Worm (Caenorhabditis elegans) whole organism, L1 larva: ENCODE data around the gene R144.12.

Experiments
- C16A3.4 ChIP-seq: fragments of 150-350 bp; optimal IDR thresholded peaks from 2 replicates; lab custom pipeline; 2014; ENCODE audit warnings: missing biosample characterization, missing genetic modification characterization
- F16B12.6 ChIP-seq: fragments of 150-350 bp; optimal IDR thresholded peaks from 2 replicates; lab custom pipeline; 2014; ENCODE audit warnings: missing biosample characterization, missing genetic modification characterization
- alr-1 ChIP-seq: fragments of 200-800 bp; sonication (Bioruptor generic); optimal IDR thresholded peaks from 2 replicates; lab custom pipeline; 2018; ENCODE audit warnings: borderline replicate concordance, mild to moderate bottlenecking, missing genetic modification characterization, missing compliant biosample characterization
- aly-2 ChIP-seq: fragments of 150-350 bp; optimal IDR thresholded peaks from 2 replicates; lab custom pipeline; 2014; ENCODE audit warnings: missing biosample characterization, missing genetic modification characterization
- ama-1 ChIP-seq: fragments of 150-350 bp; optimal IDR thresholded peaks from 2 replicates; lab custom pipeline; 2014
- blmp-1 ChIP-seq: fragments of 150-350 bp; optimal IDR thresholded peaks from 2 replicates; lab custom pipeline; 2014; ENCODE audit warnings: missing biosample characterization, missing genetic modification characterization
- ceh-8 ChIP-seq: fragments of 200-800 bp; sonication (Bioruptor generic); optimal IDR thresholded peaks from 2 replicates; lab custom pipeline; 2018; ENCODE audit warnings: mild to moderate bottlenecking, missing genetic modification characterization, moderate library complexity, missing compliant biosample characterization
- ces-1 ChIP-seq: fragments of 150-350 bp; optimal IDR thresholded peaks from 2 replicates; lab custom pipeline; 2014; ENCODE audit warnings: missing biosample characterization, missing genetic modification reagents, missing genetic modification characterization
- dpl-1 ChIP-seq, 3 experiments: fragments of 150-350 bp in 2 of 3; sonication (generic microtip) in 1 of 3; optimal IDR thresholded peaks; 2 replicates each; lab custom pipeline; 2014 to 2017; ENCODE audit warnings: missing biosample characterization in 3 of 3, missing genetic modification characterization in 3 of 3, missing genetic modification reagents in 3 of 3
- dsc-1 ChIP-seq: sonication (generic microtip); optimal IDR thresholded peaks from 2 replicates; lab custom pipeline; 2016; ENCODE audit warnings: mild to moderate bottlenecking, missing genetic modification characterization, missing compliant biosample characterization
- efl-1 ChIP-seq, 4 experiments: fragments of 150-350 bp; optimal IDR thresholded peaks in 3 of 4; peaks in 1 of 4; 1 replicate in 1 of 4; 2 replicates in 3 of 4; lab custom pipeline; 2014; ENCODE audit warnings: missing biosample characterization in 2 of 4, missing genetic modification characterization in 2 of 4, missing genetic modification reagents in 2 of 4
- efl-3 ChIP-seq: fragments of 200-800 bp; sonication (Bioruptor generic); optimal IDR thresholded peaks from 2 replicates; lab custom pipeline; 2018; ENCODE audit warnings: mild to moderate bottlenecking, missing genetic modification characterization, missing compliant biosample characterization
- elt-2 ChIP-seq: sonication (generic microtip); optimal IDR thresholded peaks from 2 replicates; lab custom pipeline; 2016; ENCODE audit warnings: missing genetic modification characterization, mild to moderate bottlenecking, inconsistent platforms, missing compliant biosample characterization, missing genetic modification reagents
- ets-5 ChIP-seq: fragments of 200-800 bp; sonication (Bioruptor generic); IDR thresholded peaks from 2 replicates; pipeline ENCODE4 v1.3.6; 2022; ENCODE audit warnings: missing genetic modification characterization, missing compliant biosample characterization
- fkh-10 ChIP-seq: sonication (generic microtip); optimal IDR thresholded peaks from 2 replicates; lab custom pipeline; 2017; ENCODE audit warnings: missing biosample characterization, missing genetic modification reagents, missing genetic modification characterization
- fkh-4 ChIP-seq: sonication (generic microtip); optimal IDR thresholded peaks from 2 replicates; lab custom pipeline; 2016; ENCODE audit warnings: missing compliant biosample characterization, missing genetic modification characterization, borderline replicate concordance
- fkh-8 ChIP-seq: sonication (generic microtip); optimal IDR thresholded peaks from 2 replicates; lab custom pipeline; 2016; ENCODE audit warnings: mild to moderate bottlenecking, missing genetic modification characterization, missing compliant biosample characterization
- grh-1 ChIP-seq: fragments of 200-800 bp; sonication (Bioruptor generic); IDR thresholded peaks from 2 replicates; pipeline ENCODE4 v1.3.6; 2022; ENCODE audit warnings: missing genetic modification reagents, missing genetic modification characterization, missing compliant biosample characterization
- irx-1 ChIP-seq: sonication (generic microtip); optimal IDR thresholded peaks from 2 replicates; lab custom pipeline; 2016; ENCODE audit warnings: missing genetic modification characterization, missing compliant biosample characterization
- lin-13 ChIP-seq: fragments of 150-350 bp; optimal IDR thresholded peaks from 2 replicates; lab custom pipeline; 2014; ENCODE audit warnings: missing biosample characterization, missing genetic modification reagents, missing genetic modification characterization
- lin-14 ChIP-seq: fragments of 200-800 bp; sonication (Bioruptor generic); optimal IDR thresholded peaks from 2 replicates; lab custom pipeline; 2018; ENCODE audit warnings: mild to moderate bottlenecking, missing genetic modification characterization, moderate library complexity, missing compliant biosample characterization
- lin-15B ChIP-seq: fragments of 150-350 bp; sonication (generic microtip); optimal IDR thresholded peaks from 3 replicates; lab custom pipeline; 2014; ENCODE audit warnings: missing biosample characterization, missing genetic modification characterization
- lin-35 ChIP-seq, 2 experiments: fragments of 150-350 bp; optimal IDR thresholded peaks; 2 replicates each; lab custom pipeline; 2014; ENCODE audit warnings: missing biosample characterization in 2 of 2, missing genetic modification characterization in 2 of 2, missing genetic modification reagents in 2 of 2
- lir-3 ChIP-seq: sonication (generic microtip); optimal IDR thresholded peaks from 2 replicates; lab custom pipeline; 2016; ENCODE audit warnings: mild to moderate bottlenecking, missing genetic modification characterization, moderate library complexity, missing compliant biosample characterization; ENCODE audit not compliant: poor library complexity
- lsy-2 ChIP-seq, 2 experiments: fragments of 150-350 bp; optimal IDR thresholded peaks; 2 replicates each; lab custom pipeline; 2014; ENCODE audit warnings: missing biosample characterization in 2 of 2, missing genetic modification characterization in 2 of 2
- mab-9 ChIP-seq: fragments of 200-800 bp; sonication (Bioruptor generic); IDR thresholded peaks from 2 replicates; pipeline ENCODE4 v1.3.6; 2022; ENCODE audit warnings: missing genetic modification reagents, missing genetic modification characterization, missing compliant biosample characterization
- mef-2 ChIP-seq: fragments of 150-350 bp; optimal IDR thresholded peaks from 2 replicates; lab custom pipeline; 2014; ENCODE audit warnings: missing biosample characterization, missing genetic modification characterization
- mep-1 ChIP-seq: fragments of 150-350 bp; optimal IDR thresholded peaks from 2 replicates; lab custom pipeline; 2014; ENCODE audit warnings: missing biosample characterization, missing genetic modification characterization
- nhr-20 ChIP-seq: sonication (generic microtip); optimal IDR thresholded peaks from 2 replicates; lab custom pipeline; 2016; ENCODE audit warnings: mild to moderate bottlenecking, missing genetic modification characterization, missing compliant biosample characterization
- nhr-28 ChIP-seq: fragments of 150-350 bp; optimal IDR thresholded peaks from 2 replicates; lab custom pipeline; 2014; ENCODE audit warnings: missing biosample characterization, missing genetic modification characterization
- nhr-47 ChIP-seq: sonication (generic microtip); optimal IDR thresholded peaks from 2 replicates; lab custom pipeline; 2016; ENCODE audit warnings: mild to moderate bottlenecking, missing genetic modification characterization, moderate library complexity, missing compliant biosample characterization
- nhr-71 ChIP-seq: sonication (generic microtip); optimal IDR thresholded peaks from 2 replicates; lab custom pipeline; 2016; ENCODE audit warnings: mild to moderate bottlenecking, missing genetic modification characterization, moderate library complexity, missing compliant biosample characterization
- nhr-76 ChIP-seq: sonication (generic microtip); optimal IDR thresholded peaks from 2 replicates; lab custom pipeline; 2017; ENCODE audit warnings: missing biosample characterization, missing genetic modification characterization
- rnt-1 ChIP-seq: sonication (generic microtip); optimal IDR thresholded peaks from 2 replicates; lab custom pipeline; 2016; ENCODE audit warnings: mild to moderate bottlenecking, missing genetic modification characterization, moderate library complexity, missing compliant biosample characterization
- snpc-4 ChIP-seq: fragments of 150-350 bp; optimal IDR thresholded peaks from 2 replicates; lab custom pipeline; 2014; ENCODE audit warnings: missing biosample characterization, missing genetic modification characterization
- snu-23 ChIP-seq: sonication (generic microtip); optimal IDR thresholded peaks from 2 replicates; lab custom pipeline; 2016; ENCODE audit warnings: missing genetic modification characterization, missing compliant biosample characterization
- sup-37 ChIP-seq: fragments of 200-800 bp; sonication (Bioruptor generic); optimal IDR thresholded peaks from 2 replicates; lab custom pipeline; 2018; ENCODE audit warnings: mild to moderate bottlenecking, missing genetic modification characterization, missing compliant biosample characterization
- swsn-7 ChIP-seq: sonication (generic microtip); optimal IDR thresholded peaks from 2 replicates; lab custom pipeline; 2016; ENCODE audit warnings: missing genetic modification characterization, missing compliant biosample characterization
- unc-130 ChIP-seq: fragments of 150-350 bp; optimal IDR thresholded peaks from 2 replicates; lab custom pipeline; 2017; ENCODE audit warnings: missing biosample characterization, missing genetic modification characterization, inconsistent platforms
- xbp-1 ChIP-seq: sonication (generic microtip); optimal IDR thresholded peaks from 2 replicates; lab custom pipeline; 2016; ENCODE audit warnings: missing genetic modification characterization, missing compliant biosample characterization
- zip-4 ChIP-seq: fragments of 200-800 bp; sonication (Bioruptor generic); optimal IDR thresholded peaks from 2 replicates; lab custom pipeline; 2018; ENCODE audit warnings: mild to moderate bottlenecking, missing genetic modification characterization, moderate library complexity, missing compliant biosample characterization
- ztf-11 ChIP-seq, 2 experiments: sonication (generic microtip); optimal IDR thresholded peaks; 2 replicates each; lab custom pipeline; 2016 to 2017; ENCODE audit warnings: missing genetic modification characterization in 2 of 2, missing biosample characterization in 1 of 2, missing compliant biosample characterization in 1 of 2

R144.12 gene

DNA sequence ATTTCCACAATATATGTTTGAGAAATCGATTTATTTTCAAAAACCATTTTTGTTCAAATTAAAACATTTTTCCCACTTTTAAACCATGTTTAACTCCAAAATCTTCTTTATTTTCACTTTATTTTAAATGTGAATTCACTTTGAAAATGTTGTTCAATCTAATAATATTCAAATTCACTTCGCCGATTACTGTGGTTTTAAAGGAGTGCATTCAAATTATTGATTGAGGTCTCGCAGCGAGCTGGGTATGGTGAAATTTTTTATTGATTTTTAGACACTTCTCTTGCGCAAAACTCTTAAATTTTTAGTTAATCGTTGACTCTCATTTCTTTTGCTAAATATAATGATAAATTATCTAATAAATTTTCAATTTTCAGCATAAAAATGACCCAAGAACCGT is 41.0 kb upstream of the R144.12 start, which contains the start of gene C45G9.5:
Gene C45G9.5 (plus strand): TSS at position 378 of the 400 bp plus-strand sequence.
- TF ChIP-seq ces-1 (GFP tag; lab: Kevin White, UChicago), result no peak
- TF ChIP-seq ets-5, result no peak
- no peak for TF ChIP-seq unc-130 (tag; lab: Kevin White, UChicago)
- TF ChIP-seq grh-1 (GFP tag; lab: Robert Waterston, UW), result no peak
- no peak for TF ChIP-seq nhr-28
- TF ChIP-seq rnt-1, result no peak
- no peak for TF ChIP-seq lin-35 (GFP tag; optimal IDR thresholded peaks at IDR 0.05; lab: Kevin White, UChicago)
- no peak for TF ChIP-seq F16B12.6 (tag; lab: Kevin White, UChicago)
- TF ChIP-seq ceh-8 (GFP tag; lab: Kevin White, UChicago), result no peak
- TF ChIP-seq sup-37 (GFP tag; lab: Kevin White, UChicago), result no peak
- TF ChIP-seq dsc-1, result no peak

DNA sequence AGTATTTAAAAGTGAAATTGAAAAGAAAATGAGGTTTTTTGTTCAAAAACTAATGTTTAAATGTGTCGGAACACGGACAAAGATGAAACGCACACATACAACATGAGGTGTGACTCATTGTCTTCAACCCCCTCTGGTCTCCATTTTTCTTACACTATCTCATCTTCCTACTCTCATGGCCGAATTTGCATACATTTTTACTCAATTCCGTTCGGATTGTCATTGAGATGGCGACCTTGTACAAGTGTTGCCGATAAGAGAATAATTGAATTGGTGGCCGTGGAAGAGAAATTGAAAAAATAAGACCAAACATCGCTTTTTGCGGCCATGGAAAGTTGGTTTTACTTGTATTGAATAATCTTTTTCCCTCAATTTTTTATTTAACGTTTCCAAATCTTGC is 40.4 kb upstream of the R144.12 start, which contains the start of gene txbp-3:
Gene txbp-3 (minus strand): TSS at position 285 of the 400 bp plus-strand sequence.
- TF ChIP-seq xbp-1 (tag; lab: Kevin White, UChicago) (no peak), mef-2 (no peak), swsn-7 (tag; lab: Kevin White, UChicago) (peak; percentile 2), nhr-71 (peak; percentile 16), nhr-20 (tag; lab: Kevin White, UChicago) (peak; percentile 9), snu-23 (peak; percentile 44), lin-14 (GFP tag; lab: Kevin White, UChicago) (peak; percentile 95), mab-9 (GFP tag; lab: Robert Waterston, UW) (no peak), ztf-11 (tag; optimal IDR thresholded peaks at IDR 0.05; lab: Kevin White, UChicago) (no peak), fkh-8 (tag; lab: Kevin White, UChicago) (peak; percentile 23), blmp-1 (tag; lab: Kevin White, UChicago) (peak; percentile 38), nhr-47 (tag; lab: Kevin White, UChicago) (peak; percentile 17), lin-13 (GFP tag; lab: Kevin White, UChicago) (peak; percentile 12), dpl-1 (GFP tag; optimal IDR thresholded peaks at IDR 0.05; lab: Kevin White, UChicago) (peak in 2 of 3 experiments; percentile 4 to 56), C16A3.4 (peak; percentile 9), nhr-76 (tag; lab: Kevin White, UChicago) (no peak), efl-3 (GFP tag; lab: Kevin White, UChicago) (no peak), mep-1 (tag; lab: Kevin White, UChicago) (peak; percentile 81), elt-2 (tag; lab: Kevin White, UChicago) (peak; percentile 18), alr-1 (tag; lab: Kevin White, UChicago) (no peak), irx-1 (tag; lab: Kevin White, UChicago) (peak; percentile 20), snpc-4 (tag; lab: Kevin White, UChicago) (no peak), lin-15B (tag; lab: Kevin White, UChicago) (no peak), sup-37 (GFP tag; lab: Kevin White, UChicago) (no peak), efl-1 (optimal IDR thresholded peaks at IDR 0.05; lab: Kevin White, UChicago) (peak; percentile 37 to 42), efl-1 (GFP tag; optimal IDR thresholded peaks at IDR 0.05 in 1 of 2; lab: Kevin White, UChicago) (peak; percentile 38 to 80), unc-130 (tag; lab: Kevin White, UChicago) (no peak), rnt-1 (peak; percentile 21), lsy-2 (tag; optimal IDR thresholded peaks at IDR 0.05; lab: Kevin White, UChicago) (peak; percentile 12 to 48), lin-35 (GFP tag; optimal IDR thresholded peaks at IDR 0.05; lab: Kevin White, UChicago) (peak; percentile 32 to 47), zip-4 (no peak), ama-1 (lab: Kevin White, UChicago) (no peak), fkh-10 (GFP tag; lab: Kevin White, UChicago) (no peak), fkh-4 (tag; lab: Kevin White, UChicago) (no peak), aly-2 (tag; lab: Kevin White, UChicago) (no peak), lir-3 (tag; lab: Kevin White, UChicago) (peak; percentile 43)
